Fruit fly (Drosophila melanogaster): ENCODE measurements around the gene drl.

Gene drl

dm6 chr2L:19161307-19161999 is 28.7 kb upstream of the drl start (continued):
- TF ChIP-seq brk (GFP tag; optimal IDR thresholded peaks at IDR 0.05) = peak; percentile 53
- TF ChIP-seq Abd-B (GFP tag; optimal IDR thresholded peaks at IDR 0.05) = no peak
- TF ChIP-seq dmrt93B (GFP tag; optimal IDR thresholded peaks at IDR 0.05) = no peak

- TF ChIP-seq Jra (GFP tag; optimal IDR thresholded peaks at IDR 0.05) = no peak
- peak; percentile 68 for TF ChIP-seq brk (GFP tag; optimal IDR thresholded peaks at IDR 0.05)
- peak; percentile 20 for TF ChIP-seq woc (GFP tag; optimal IDR thresholded peaks at IDR 0.05)
- no peak for TF ChIP-seq Myc (optimal IDR thresholded peaks at IDR 0.05)
- TF ChIP-seq psq (GFP tag; optimal IDR thresholded peaks at IDR 0.05) = peak; percentile 86
- TF ChIP-seq CrebA (GFP tag; optimal IDR thresholded peaks at IDR 0.05; ENCODE audit: borderline replicate concordance) = no peak
- TF ChIP-seq pan (optimal IDR thresholded peaks at IDR 0.05) = no peak
- peak; percentile 35 for TF ChIP-seq Hnf4 (GFP tag; optimal IDR thresholded peaks at IDR 0.05)
- TF ChIP-seq usp (GFP tag; optimal IDR thresholded peaks at IDR 0.05) = no peak
- TF ChIP-seq sv (GFP tag; optimal IDR thresholded peaks at IDR 0.05) = no peak
- no peak for TF ChIP-seq GATAd (GFP tag; optimal IDR thresholded peaks at IDR 0.05)
- TF ChIP-seq h (GFP tag; optimal IDR thresholded peaks at IDR 0.05) = peak; percentile 58
- no peak for TF ChIP-seq dsf (GFP tag; optimal IDR thresholded peaks at IDR 0.05; ENCODE audit: borderline replicate concordance)
- TF ChIP-seq br (GFP tag; optimal IDR thresholded peaks at IDR 0.05) = peak; percentile 41
- no peak for TF ChIP-seq Dif (GFP tag; optimal IDR thresholded peaks at IDR 0.05; ENCODE audit: partially characterized antibody)
- peak; percentile 2 for TF ChIP-seq dmrt93B (GFP tag; optimal IDR thresholded peaks at IDR 0.05)
- no peak for TF ChIP-seq Mio (GFP tag; optimal IDR thresholded peaks at IDR 0.05)
- TF ChIP-seq Sp1 (GFP tag; optimal IDR thresholded peaks at IDR 0.05) = peak; percentile 42
- TF ChIP-seq Rel (GFP tag; optimal IDR thresholded peaks at IDR 0.05) = peak; percentile 59
- no peak for TF ChIP-seq Rel (tag; optimal IDR thresholded peaks at IDR 0.05)
- TF ChIP-seq Vsx2 (GFP tag; optimal IDR thresholded peaks at IDR 0.05; ENCODE audit: partially characterized antibody) = no peak
- TF ChIP-seq tai (GFP tag; optimal IDR thresholded peaks at IDR 0.05) = peak; percentile 35
- peak in 1 of 2 experiments; percentile 61 for TF ChIP-seq foxo (GFP tag; optimal IDR thresholded peaks at IDR 0.05)
- TF ChIP-seq CG9705 (GFP tag; optimal IDR thresholded peaks at IDR 0.05) = no peak
- peak; percentile 67 for TF ChIP-seq ey (GFP tag; optimal IDR thresholded peaks at IDR 0.05)
- no peak for TF ChIP-seq Hr83 (GFP tag; optimal IDR thresholded peaks at IDR 0.05; ENCODE audit: poor library complexity, severe bottlenecking)
- TF ChIP-seq rgr (GFP tag; optimal IDR thresholded peaks at IDR 0.05) = peak; percentile 55
- no peak for TF ChIP-seq Dfd (GFP tag; optimal IDR thresholded peaks at IDR 0.05)
- no peak for TF ChIP-seq Hr78 (GFP tag; optimal IDR thresholded peaks at IDR 0.05)
- TF ChIP-seq Abd-B (GFP tag; optimal IDR thresholded peaks at IDR 0.05) = no peak
- no peak for TF ChIP-seq N (GFP tag; optimal IDR thresholded peaks at IDR 0.05)
- peak; percentile 55 for TF ChIP-seq OdsH (GFP tag; optimal IDR thresholded peaks at IDR 0.05)
- TF ChIP-seq dl (GFP tag; optimal IDR thresholded peaks at IDR 0.05; ENCODE audit: insufficient read depth in 1 of 2, partially characterized antibody in 2 of 2) = peak in 1 of 2 experiments; percentile 19
- TF ChIP-seq lola (GFP tag; optimal IDR thresholded peaks at IDR 0.05) = no peak
- TF ChIP-seq sage (GFP tag; optimal IDR thresholded peaks at IDR 0.05) = peak; percentile 58
- TF ChIP-seq HLH106 (tag; optimal IDR thresholded peaks at IDR 0.05) = peak; percentile 48
- no peak for TF ChIP-seq jim (GFP tag; optimal IDR thresholded peaks at IDR 0.05)
- peak; percentile 28 for TF ChIP-seq CG32264 (GFP tag; optimal IDR thresholded peaks at IDR 0.05)
- TF ChIP-seq fru (GFP tag; optimal IDR thresholded peaks at IDR 0.05) = peak; percentile 62
These were observed 27.6 kb upstream of the drl start for dm6 chr2L:19162330-19163100.
